Fruit fly (Drosophila melanogaster) whole organism, embryonic: Measurements from ENCODE around the gene SppL.

Experiments
- Adf1 ChIP-seq: fragments of 200-800 bp; sonication (Bioruptor generic); IDR thresholded peaks from 2 replicates; pipeline ENCODE4 v1.3.6; 2022; ENCODE audit warnings: missing biosample characterization, missing genetic modification characterization
- Asciz ChIP-seq: fragments of 200-800 bp; sonication (Bioruptor generic); optimal IDR thresholded peaks from 2 replicates; lab custom pipeline; 2017; ENCODE audit warnings: missing biosample characterization, mild to moderate bottlenecking, missing genetic modification characterization, missing genetic modification reagents
- B-H1 ChIP-seq: fragments of 200-800 bp; sonication (Bioruptor generic); IDR thresholded peaks from 3 replicates; pipeline ENCODE4 v1.3.6; 2022; ENCODE audit warnings: missing biosample characterization, missing genetic modification characterization
- B-H2 ChIP-seq: fragments of 200-800 bp; sonication (Bioruptor generic); optimal IDR thresholded peaks from 2 replicates; lab custom pipeline; 2018; ENCODE audit warnings: missing biosample characterization, mild to moderate bottlenecking, missing genetic modification characterization
- Bteb2 ChIP-seq: fragments of 200-800 bp; sonication (Bioruptor generic); optimal IDR thresholded peaks from 2 replicates; lab custom pipeline; 2016; ENCODE audit warnings: missing biosample characterization, missing genetic modification characterization
- CG10209 ChIP-seq: fragments of 200-800 bp; sonication (Bioruptor generic); optimal IDR thresholded peaks from 3 replicates; lab custom pipeline; 2017; ENCODE audit warnings: missing biosample characterization, mild to moderate bottlenecking, missing genetic modification characterization, missing genetic modification reagents
- CG11398 ChIP-seq: fragments of 200-800 bp; sonication (Bioruptor generic); optimal IDR thresholded peaks from 2 replicates; lab custom pipeline; 2016; ENCODE audit warnings: missing biosample characterization, missing genetic modification characterization
- CG11504 ChIP-seq: fragments of 200-800 bp; sonication (Bioruptor generic); optimal IDR thresholded peaks from 3 replicates; lab custom pipeline; 2019; ENCODE audit warnings: missing biosample characterization, mild to moderate bottlenecking, missing genetic modification characterization, moderate library complexity
- CG12219 ChIP-seq: fragments of 200-800 bp; sonication (Bioruptor generic); optimal IDR thresholded peaks from 3 replicates; lab custom pipeline; 2018; ENCODE audit warnings: missing biosample characterization, mild to moderate bottlenecking, missing genetic modification characterization
- CG12942 ChIP-seq: fragments of 200-800 bp; sonication (Bioruptor generic); optimal IDR thresholded peaks from 3 replicates; lab custom pipeline; 2016; ENCODE audit warnings: missing biosample characterization, missing genetic modification characterization
- CG15601 ChIP-seq: fragments of 200-800 bp; sonication (Bioruptor generic); optimal IDR thresholded peaks from 3 replicates; lab custom pipeline; 2019; ENCODE audit warnings: missing biosample characterization, mild to moderate bottlenecking, missing genetic modification characterization, moderate library complexity
- CG17359 ChIP-seq: fragments of 200-800 bp; sonication (Bioruptor generic); optimal IDR thresholded peaks from 3 replicates; lab custom pipeline; 2018; ENCODE audit warnings: missing biosample characterization, mild to moderate bottlenecking, missing genetic modification characterization, moderate library complexity
- CG18262 ChIP-seq: fragments of 200-800 bp; optimal IDR thresholded peaks from 3 replicates; lab custom pipeline; 2019; ENCODE audit warnings: missing biosample characterization, mild to moderate bottlenecking, missing genetic modification characterization, moderate library complexity
- CG31224 ChIP-seq: fragments of 200-800 bp; sonication (Bioruptor generic); IDR thresholded peaks from 2 replicates; pipeline ENCODE4 v1.3.6; 2022; ENCODE audit warnings: missing biosample characterization, missing genetic modification characterization
- CG5245 ChIP-seq: fragments of 200-800 bp; sonication (Bioruptor generic); optimal IDR thresholded peaks from 3 replicates; lab custom pipeline; 2016; ENCODE audit warnings: missing biosample characterization, missing genetic modification characterization
- CG8281 ChIP-seq: fragments of 200-800 bp; sonication (Bioruptor generic); optimal IDR thresholded peaks from 2 replicates; lab custom pipeline; 2018; ENCODE audit warnings: missing biosample characterization, mild to moderate bottlenecking, missing genetic modification characterization, moderate library complexity
- CG8388 ChIP-seq: fragments of 200-800 bp; sonication (Bioruptor generic); optimal IDR thresholded peaks from 2 replicates; lab custom pipeline; 2019; ENCODE audit warnings: missing biosample characterization, mild to moderate bottlenecking, missing genetic modification characterization, moderate library complexity
- D19A ChIP-seq: fragments of 200-800 bp; optimal IDR thresholded peaks from 3 replicates; lab custom pipeline; 2019; ENCODE audit warnings: missing biosample characterization, mild to moderate bottlenecking, missing genetic modification characterization, moderate library complexity
- Drgx ChIP-seq: fragments of 200-800 bp; sonication (Bioruptor generic); IDR thresholded peaks from 2 replicates; pipeline ENCODE4 v1.3.6; 2022; ENCODE audit warnings: missing biosample characterization, missing genetic modification characterization
- Eip74EF ChIP-seq, 2 experiments: fragments of 200-800 bp in 1 of 2; fragments of >200 bp in 1 of 2; sonication (Bioruptor generic) in 1 of 2; optimal IDR thresholded peaks; 2 replicates each; lab custom pipeline; 2017 to 2019; ENCODE audit warnings: missing biosample characterization in 2 of 2, missing genetic modification characterization in 2 of 2, mild to moderate bottlenecking in 1 of 2, moderate library complexity in 1 of 2
- Fer2 ChIP-seq: fragments of 200-800 bp; sonication (Bioruptor generic); optimal IDR thresholded peaks from 2 replicates; lab custom pipeline; 2018; ENCODE audit warnings: missing biosample characterization, mild to moderate bottlenecking, missing genetic modification characterization, moderate library complexity
- Hmx ChIP-seq: fragments of 200-800 bp; sonication (Bioruptor generic); optimal IDR thresholded peaks from 2 replicates; lab custom pipeline; 2016; ENCODE audit warnings: missing biosample characterization, missing genetic modification characterization
- Hr78 ChIP-seq, 2 experiments: fragments of 200-800 bp in 1 of 2; fragments of >200 bp in 1 of 2; sonication (Bioruptor generic) in 1 of 2; optimal IDR thresholded peaks; 2 replicates each; lab custom pipeline; 2017 to 2019; ENCODE audit warnings: missing biosample characterization in 2 of 2, missing genetic modification characterization in 2 of 2, mild to moderate bottlenecking in 1 of 2, moderate library complexity in 1 of 2
- Kr ChIP-seq: fragments of 200-800 bp; sonication (Bioruptor generic); optimal IDR thresholded peaks from 2 replicates; lab custom pipeline; 2017; ENCODE audit warnings: missing biosample characterization, mild to moderate bottlenecking, missing genetic modification characterization
- MTF-1 ChIP-seq: fragments of 200-800 bp; sonication (Bioruptor generic); optimal IDR thresholded peaks from 2 replicates; lab custom pipeline; 2018; ENCODE audit warnings: missing biosample characterization, mild to moderate bottlenecking, missing genetic modification characterization, borderline replicate concordance
- Med ChIP-seq: fragments of 200-800 bp; sonication (Bioruptor generic); peaks from one replicate; lab custom pipeline; 2016; ENCODE audit warnings: missing biosample characterization, missing genetic modification characterization, mild to moderate bottlenecking, inconsistent platforms, moderate library complexity
- Myb ChIP-seq: fragments of 200-800 bp; sonication (Bioruptor generic); optimal IDR thresholded peaks from 2 replicates; lab custom pipeline; 2016; ENCODE audit warnings: missing biosample characterization, missing genetic modification characterization
- NfI ChIP-seq: fragments of 200-800 bp; sonication (Bioruptor generic); optimal IDR thresholded peaks from 3 replicates; lab custom pipeline; 2018; ENCODE audit warnings: missing biosample characterization, mild to moderate bottlenecking, missing genetic modification characterization, moderate library complexity
- Ptx1 ChIP-seq: fragments of 200-800 bp; sonication (Bioruptor generic); IDR thresholded peaks from 2 replicates; pipeline ENCODE4 v1.3.6; 2022; ENCODE audit warnings: missing biosample characterization, missing genetic modification characterization
- Sox100B ChIP-seq: fragments of 200-800 bp; sonication (Bioruptor generic); optimal IDR thresholded peaks from 3 replicates; lab custom pipeline; 2018; ENCODE audit warnings: missing biosample characterization, mild to moderate bottlenecking, missing genetic modification characterization
- Vsx1 ChIP-seq: fragments of 200-800 bp; sonication (Bioruptor generic); optimal IDR thresholded peaks from 2 replicates; lab custom pipeline; 2017; ENCODE audit warnings: missing biosample characterization, mild to moderate bottlenecking, missing genetic modification characterization, missing genetic modification reagents
- ab ChIP-seq: fragments of 200-800 bp; sonication (Bioruptor generic); optimal IDR thresholded peaks from 2 replicates; lab custom pipeline; 2016; ENCODE audit warnings: missing biosample characterization, missing genetic modification characterization
- bab2 ChIP-seq: fragments of 200-800 bp; sonication (Bioruptor generic); optimal IDR thresholded peaks from 2 replicates; lab custom pipeline; 2016; ENCODE audit warnings: missing biosample characterization, missing genetic modification characterization
- croc ChIP-seq: fragments of 200-800 bp; sonication (Bioruptor generic); conservative IDR thresholded peaks from 3 replicates; pipeline ENCODE4 v1.3.6; 2022; ENCODE audit warnings: missing biosample characterization, missing genetic modification characterization
- eve ChIP-seq, 2 experiments: fragments of >200 bp; optimal IDR thresholded peaks; 2 replicates each; lab custom pipeline; 2017; ENCODE audit warnings: missing biosample characterization in 2 of 2, missing genetic modification characterization in 2 of 2
- fd3F ChIP-seq: fragments of 200-800 bp; sonication (Bioruptor generic); optimal IDR thresholded peaks from 2 replicates; lab custom pipeline; 2018; ENCODE audit warnings: missing biosample characterization, mild to moderate bottlenecking, missing genetic modification characterization, moderate library complexity
- gfzf ChIP-seq: fragments of 200-800 bp; sonication (Bioruptor generic); optimal IDR thresholded peaks from 2 replicates; lab custom pipeline; 2016; ENCODE audit warnings: missing biosample characterization, mild to moderate bottlenecking, missing genetic modification characterization, moderate library complexity
- gsb-n ChIP-seq: fragments of 200-800 bp; sonication (Bioruptor generic); optimal IDR thresholded peaks from 3 replicates; lab custom pipeline; 2018; ENCODE audit warnings: missing biosample characterization, mild to moderate bottlenecking, missing genetic modification characterization
- lov ChIP-seq, 2 experiments: fragments of 200-800 bp in 1 of 2; fragments of >200 bp in 1 of 2; sonication (Bioruptor generic) in 1 of 2; IDR thresholded peaks in 1 of 2; optimal IDR thresholded peaks in 1 of 2; 2 replicates in 1 of 2; 3 replicates in 1 of 2; pipeline versions ENCODE4 v1.3.6 to Lab custom; 2017 to 2022; ENCODE audit warnings: missing biosample characterization in 1 of 2, missing genetic modification characterization in 1 of 2
- luna ChIP-seq: fragments of 200-800 bp; sonication (Bioruptor generic); optimal IDR thresholded peaks from 2 replicates; lab custom pipeline; 2016; ENCODE audit warnings: missing biosample characterization, missing genetic modification characterization
- phol ChIP-seq: fragments of 200-800 bp; sonication (Bioruptor generic); optimal IDR thresholded peaks from 3 replicates; lab custom pipeline; 2018; ENCODE audit warnings: missing biosample characterization, mild to moderate bottlenecking, missing genetic modification characterization, moderate library complexity
- pita ChIP-seq: fragments of 200-800 bp; sonication (Bioruptor generic); optimal IDR thresholded peaks from 2 replicates; lab custom pipeline; 2017; ENCODE audit warnings: missing biosample characterization, mild to moderate bottlenecking, missing genetic modification characterization
- sc ChIP-seq, 3 experiments: fragments of >200 bp in 2 of 3; fragments of 200-800 bp in 1 of 3; sonication (Bioruptor generic) in 1 of 3; optimal IDR thresholded peaks; 2 replicates in 2 of 3; 3 replicates in 1 of 3; lab custom pipeline; 2017; ENCODE audit warnings: mild to moderate bottlenecking in 1 of 3, missing biosample characterization in 1 of 3, missing genetic modification characterization in 1 of 3, missing genetic modification reagents in 1 of 3
- sens ChIP-seq: fragments of 200-800 bp; sonication (Bioruptor generic); peaks from one replicate; lab custom pipeline; 2016; ENCODE audit warnings: missing biosample characterization, missing genetic modification characterization
- sens-2 ChIP-seq: fragments of 200-800 bp; sonication (Bioruptor generic); IDR thresholded peaks from 2 replicates; pipeline ENCODE4 v1.3.6; 2022; ENCODE audit warnings: missing biosample characterization, missing genetic modification characterization
- slbo ChIP-seq: fragments of 200-800 bp; sonication (Bioruptor generic); IDR thresholded peaks from 2 replicates; pipeline ENCODE4 v1.3.6; 2022; ENCODE audit warnings: missing biosample characterization, missing genetic modification characterization
- trh ChIP-seq: fragments of 200-800 bp; sonication (Bioruptor generic); optimal IDR thresholded peaks from 2 replicates; lab custom pipeline; 2016; ENCODE audit warnings: missing biosample characterization, missing genetic modification characterization
- unpg ChIP-seq: fragments of 200-800 bp; sonication (Bioruptor generic); optimal IDR thresholded peaks from 3 replicates; lab custom pipeline; 2018; ENCODE audit warnings: missing biosample characterization, mild to moderate bottlenecking, missing genetic modification characterization, moderate library complexity

The SppL gene

DNA sequence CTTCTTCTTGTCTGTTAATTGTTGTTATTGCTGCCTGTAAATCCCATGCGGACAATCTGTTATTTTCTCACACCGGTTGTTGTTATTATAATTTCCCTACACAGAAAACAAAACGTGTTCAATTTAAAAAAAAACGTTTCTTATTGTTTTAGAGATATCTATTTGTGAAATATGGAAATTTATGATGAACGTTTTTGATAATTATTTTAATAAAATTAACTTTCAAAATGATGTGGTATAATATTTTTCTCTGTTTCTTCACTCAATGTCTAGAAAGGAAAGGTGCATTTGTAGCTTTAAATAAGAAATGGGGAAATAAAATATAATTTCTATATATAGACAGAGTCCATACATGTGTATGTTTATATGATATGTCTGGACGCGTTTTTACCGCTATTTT is 2.5 kb downstream of the SppL start (continued):
- TF ChIP-seq eve (GFP tag; optimal IDR thresholded peaks at IDR 0.05; lab: Kevin White, UChicago) (peak in 1 of 2 experiments; percentile 65), Eip74EF (GFP tag; optimal IDR thresholded peaks at IDR 0.05; lab: Kevin White, UChicago) (peak in 1 of 2 experiments; percentile 67), Vsx1 (GFP tag; lab: Kevin White, UChicago) (peak; percentile 29), Sox100B (peak; percentile 81), CG15601 (tag; lab: Kevin White, UChicago) (peak; percentile 79), CG11504 (tag; lab: Kevin White, UChicago) (peak; percentile 83), B-H1 (peak; percentile 41; the same call in 2 of the 3 replicates), CG10209 (GFP tag; lab: Kevin White, UChicago) (peak; percentile 44), Med (GFP tag; lab: Kevin White, UChicago) (peak; percentile 69), CG8388 (GFP tag; lab: Kevin White, UChicago) (peak; percentile 91), croc (GFP tag; lab: Robert Waterston, UW) (peak; percentile 61), Bteb2 (peak; percentile 44), CG31224 (GFP tag; lab: Robert Waterston, UW) (peak; percentile 11; the same call in 1 of the 2 replicates), Hmx (GFP tag; lab: Kevin White, UChicago) (peak; percentile 23), phol (peak; percentile 86), pita (no peak), NfI (GFP tag; lab: Kevin White, UChicago) (no peak), ab (GFP tag; lab: Kevin White, UChicago) (no peak), CG8281 (tag; lab: Kevin White, UChicago) (peak; percentile 1), B-H2 (GFP tag; lab: Kevin White, UChicago) (no peak), CG17359 (tag; lab: Kevin White, UChicago) (peak; percentile 85), CG12942 (GFP tag; lab: Kevin White, UChicago) (peak; percentile 22), CG5245 (GFP tag; lab: Kevin White, UChicago) (no peak), sens-2 (GFP tag; lab: Robert Waterston, UW) (no peak), Kr (GFP tag; lab: Kevin White, UChicago) (no peak), fd3F (GFP tag; lab: Kevin White, UChicago) (peak; percentile 30), unpg (GFP tag; lab: Kevin White, UChicago) (peak; percentile 86), slbo (GFP tag; lab: Robert Waterston, UW) (peak; percentile 22; the same call in 1 of the 2 replicates), MTF-1 (GFP tag; lab: Kevin White, UChicago) (no peak), gfzf (GFP tag; lab: Kevin White, UChicago) (no peak), Hr78 (GFP tag; optimal IDR thresholded peaks at IDR 0.05; lab: Kevin White, UChicago) (peak in 1 of 2 experiments; percentile 23), Ptx1 (GFP tag; lab: Robert Waterston, UW) (peak; percentile 49), sens (GFP tag; lab: Kevin White, UChicago) (peak; percentile 93), Drgx (GFP tag; lab: Robert Waterston, UW) (peak; percentile 58; the same call in 1 of the 2 replicates), D19A (tag; lab: Kevin White, UChicago) (peak; percentile 82), Myb (GFP tag; lab: Kevin White, UChicago) (no peak), CG11398 (GFP tag; lab: Kevin White, UChicago) (no peak), bab2 (GFP tag; lab: Kevin White, UChicago) (peak; percentile 1), CG12219 (GFP tag; lab: Kevin White, UChicago) (peak; percentile 16), trh (peak; percentile 11), Adf1 (GFP tag; lab: Robert Waterston, UW) (no peak), CG18262 (tag; lab: Kevin White, UChicago) (peak; percentile 92), Fer2 (tag; lab: Kevin White, UChicago) (no peak), Asciz (GFP tag; lab: Kevin White, UChicago) (peak; percentile 70), gsb-n (peak; percentile 91), luna (GFP tag; lab: Kevin White, UChicago) (no peak), lov (optimal IDR thresholded peaks at IDR 0.05; lab: Kevin White, UChicago) (no peak), lov (GFP tag; IDR thresholded peaks at IDR 0.05; lab: Robert Waterston, UW) (0 out of 3 replicates have a peak, but pooled peaks have one; percentile 12), sc (optimal IDR thresholded peaks at IDR 0.05; lab: Kevin White, UChicago) (no peak), sc (GFP tag; optimal IDR thresholded peaks at IDR 0.05; lab: Kevin White, UChicago) (peak; percentile 64)
